Fruit fly (Drosophila melanogaster): Measurements from ENCODE around the gene bc10.
A peak's percentile ranks its signal among the peaks of the same experiment; 100 is the strongest.

The bc10 gene

DNA sequence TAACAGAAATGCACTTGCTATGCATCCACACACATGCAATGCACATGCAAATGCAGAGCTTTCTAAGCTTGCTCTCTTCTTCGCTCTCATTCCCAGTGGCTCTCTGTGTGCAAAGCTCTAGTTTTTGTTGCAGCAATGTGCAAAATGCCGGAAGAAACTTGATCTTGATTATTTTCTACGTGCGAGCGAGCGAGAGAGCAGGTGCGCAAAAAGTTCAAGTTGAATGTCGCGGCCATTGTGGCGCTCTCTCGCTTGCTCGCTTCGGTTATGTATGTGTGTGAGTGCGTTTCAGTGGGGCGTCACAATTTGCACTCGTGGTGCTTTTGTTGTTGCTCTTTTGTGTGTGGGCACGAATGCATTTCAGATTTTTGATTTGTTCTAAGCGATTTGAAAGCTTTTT lies 45.6 kb downstream of the bc10 start:
- TF ChIP-seq CG13204 (GFP tag; optimal IDR thresholded peaks at IDR 0.05) (no peak), CG12605 (GFP tag; IDR thresholded peaks at IDR 0.05) (no peak), gl (tag; optimal IDR thresholded peaks at IDR 0.05) (no peak), CG14655 (GFP tag; optimal IDR thresholded peaks at IDR 0.05) (no peak), CG15710 (tag; optimal IDR thresholded peaks at IDR 0.05) (no peak), CG17806 (tag; optimal IDR thresholded peaks at IDR 0.05) (no peak), fd96Ca (GFP tag; IDR thresholded peaks at IDR 0.05) (no peak; the same call in 2 of the 3 replicates), EcR (GFP tag; optimal IDR thresholded peaks at IDR 0.05) (peak; percentile 91), D1 (tag; optimal IDR thresholded peaks at IDR 0.05) (no peak), CG32121 (GFP tag; IDR thresholded peaks at IDR 0.05) (peak; percentile 55), CG8301 (tag; optimal IDR thresholded peaks at IDR 0.05) (no peak), Pif1B (GFP tag; optimal IDR thresholded peaks at IDR 0.05) (no peak), CG4496 (GFP tag; IDR thresholded peaks at IDR 0.05) (0 out of 3 replicates have a peak, but pooled peaks have one; percentile 10), Ets98B (GFP tag; IDR thresholded peaks at IDR 0.05) (no peak), CG34367 (tag; optimal IDR thresholded peaks at IDR 0.05) (no peak), CG10348 (GFP tag; IDR thresholded peaks at IDR 0.05) (no peak), CG9948 (tag; optimal IDR thresholded peaks at IDR 0.05) (no peak), CG8159 (tag; optimal IDR thresholded peaks at IDR 0.05) (no peak)

DNA sequence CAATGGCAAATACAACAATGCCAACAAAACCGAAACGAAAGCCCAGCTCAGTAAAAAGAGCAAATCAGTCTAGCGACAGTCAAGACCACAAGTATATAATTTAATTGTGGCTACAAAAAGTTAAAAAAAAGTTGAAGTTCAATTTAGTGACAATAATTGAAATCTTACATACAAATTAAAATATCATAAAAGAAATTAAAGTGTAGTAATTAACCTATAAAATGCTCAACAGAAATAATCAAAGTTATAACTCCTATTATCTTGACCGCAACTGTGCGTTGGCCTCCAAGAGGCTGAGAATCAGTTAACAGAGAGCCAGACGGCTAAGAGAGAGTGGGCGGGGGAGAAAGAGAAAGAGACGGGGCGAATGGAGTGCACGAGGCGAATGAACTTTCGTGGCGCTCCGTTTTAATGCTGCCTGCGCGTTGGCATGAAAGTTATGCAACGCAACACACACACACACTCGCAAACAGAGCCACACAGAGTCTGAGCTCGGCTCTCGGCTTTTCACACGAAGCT lies 46.8 kb downstream of the bc10 start:
- TF ChIP-seq D1 (tag; optimal IDR thresholded peaks at IDR 0.05) (peak; percentile 48), CG15710 (tag; optimal IDR thresholded peaks at IDR 0.05) (peak; percentile 75), Pif1B (GFP tag; optimal IDR thresholded peaks at IDR 0.05) (peak; percentile 92), CG12605 (GFP tag; IDR thresholded peaks at IDR 0.05) (peak; percentile 93), CG8159 (tag; optimal IDR thresholded peaks at IDR 0.05) (peak; percentile 87), EcR (GFP tag; optimal IDR thresholded peaks at IDR 0.05) (peak; percentile 97), CG14655 (GFP tag; optimal IDR thresholded peaks at IDR 0.05) (peak; percentile 97), fd96Ca (GFP tag; IDR thresholded peaks at IDR 0.05) (no peak; the same call in 2 of the 3 replicates), Pif1A (GFP tag; optimal IDR thresholded peaks at IDR 0.05) (peak; percentile 92), CG34367 (tag; optimal IDR thresholded peaks at IDR 0.05) (peak; percentile 73), CG9948 (tag; optimal IDR thresholded peaks at IDR 0.05) (peak; percentile 82), CG17806 (tag; optimal IDR thresholded peaks at IDR 0.05) (peak; percentile 86), Ets98B (GFP tag; IDR thresholded peaks at IDR 0.05) (peak; percentile 92), CG10348 (GFP tag; IDR thresholded peaks at IDR 0.05) (0 out of 2 replicates have a peak, but pooled peaks have one; percentile 34), CG4496 (GFP tag; IDR thresholded peaks at IDR 0.05) (peak; percentile 93), CG8301 (tag; optimal IDR thresholded peaks at IDR 0.05) (peak; percentile 98), rn (GFP tag; IDR thresholded peaks at IDR 0.05) (peak; percentile 73), gl (tag; optimal IDR thresholded peaks at IDR 0.05) (no peak), CG32121 (GFP tag; IDR thresholded peaks at IDR 0.05) (peak; percentile 91), CG13204 (GFP tag; optimal IDR thresholded peaks at IDR 0.05) (no peak), Snoo (tag; optimal IDR thresholded peaks at IDR 0.05) (peak; percentile 93)

DNA sequence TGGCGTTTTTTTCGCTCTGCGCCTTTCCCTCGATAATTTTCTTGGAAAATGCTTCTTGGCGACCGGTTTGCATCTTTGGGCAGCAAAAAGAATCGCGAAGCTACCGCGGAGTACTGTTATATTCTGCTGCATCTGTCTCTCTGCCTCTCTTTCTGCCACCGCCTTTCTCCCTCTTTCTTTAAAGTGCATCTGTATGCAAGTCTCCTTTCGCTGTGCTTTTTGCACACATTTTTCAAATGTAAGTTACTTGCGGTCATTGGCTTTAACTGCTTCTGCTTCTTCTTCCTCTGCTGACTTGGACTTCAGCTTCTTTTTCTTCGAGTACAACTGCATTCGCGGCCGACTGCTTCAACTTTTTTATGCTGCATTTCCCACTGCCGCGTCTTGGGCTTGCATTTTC lies 50.7 kb downstream of the bc10 start:
- no peak for TF ChIP-seq CG12605 (GFP tag; IDR thresholded peaks at IDR 0.05)
- no peak for TF ChIP-seq fd96Ca (GFP tag; IDR thresholded peaks at IDR 0.05)
- TF ChIP-seq CG34367 (tag; optimal IDR thresholded peaks at IDR 0.05): no peak
- no peak for TF ChIP-seq CG8301 (tag; optimal IDR thresholded peaks at IDR 0.05)
- no peak for TF ChIP-seq rn (GFP tag; IDR thresholded peaks at IDR 0.05)
- no peak for TF ChIP-seq EcR (GFP tag; optimal IDR thresholded peaks at IDR 0.05)
- TF ChIP-seq Ets98B (GFP tag; IDR thresholded peaks at IDR 0.05): no peak
- TF ChIP-seq CG9948 (tag; optimal IDR thresholded peaks at IDR 0.05): no peak
- no peak for TF ChIP-seq CG10348 (GFP tag; IDR thresholded peaks at IDR 0.05)
- TF ChIP-seq CG17806 (tag; optimal IDR thresholded peaks at IDR 0.05): no peak
